Fruit fly (Drosophila melanogaster) whole organism, embryonic: ENCODE measurements around the gene CG1635.

Source experiments
- Atf6 ChIP-seq: fragments of 200-800 bp; sonication (Bioruptor generic); IDR thresholded peaks from 2 replicates; pipeline ENCODE4 v1.3.6; 2022; ENCODE audit warnings: missing biosample characterization, missing genetic modification characterization
- CG11247 ChIP-seq: fragments of 200-800 bp; sonication (Bioruptor generic); IDR thresholded peaks from 2 replicates; pipeline ENCODE4 v1.3.6; 2022; ENCODE audit warnings: missing biosample characterization, missing genetic modification characterization
- CG12155 ChIP-seq: fragments of 200-800 bp; sonication (Bioruptor generic); optimal IDR thresholded peaks from 3 replicates; lab custom pipeline; 2016; ENCODE audit warnings: missing biosample characterization, missing genetic modification characterization
- CG14710 ChIP-seq: fragments of 200-800 bp; sonication (Bioruptor generic); optimal IDR thresholded peaks from 3 replicates; lab custom pipeline; 2019; ENCODE audit warnings: missing biosample characterization, mild to moderate bottlenecking, missing genetic modification characterization, moderate library complexity
- CG14860 ChIP-seq: fragments of 200-800 bp; sonication (Bioruptor generic); IDR thresholded peaks from 3 replicates; pipeline ENCODE4 v1.3.6; 2022; ENCODE audit warnings: missing biosample characterization, missing genetic modification characterization; ENCODE audit not compliant: partially characterized antibody
- CG15479 ChIP-seq: fragments of 200-800 bp; sonication (Bioruptor generic); optimal IDR thresholded peaks from 3 replicates; lab custom pipeline; 2019; ENCODE audit warnings: missing biosample characterization, mild to moderate bottlenecking, missing genetic modification characterization, moderate library complexity
- CG17568 ChIP-seq: fragments of 200-800 bp; sonication (Bioruptor generic); optimal IDR thresholded peaks from 2 replicates; lab custom pipeline; 2018; ENCODE audit warnings: missing biosample characterization, mild to moderate bottlenecking, missing genetic modification characterization, moderate library complexity
- CG18011 ChIP-seq: fragments of 200-800 bp; sonication (Bioruptor generic); optimal IDR thresholded peaks from 2 replicates; lab custom pipeline; 2017; ENCODE audit warnings: missing biosample characterization, missing genetic modification characterization, mild to moderate bottlenecking, moderate library complexity, missing genotype
- CG30403 ChIP-seq: fragments of 200-800 bp; sonication (Bioruptor generic); optimal IDR thresholded peaks from 3 replicates; lab custom pipeline; 2016; ENCODE audit warnings: missing biosample characterization, missing genetic modification characterization
- CG33213 ChIP-seq: fragments of 200-800 bp; sonication (Bioruptor generic); optimal IDR thresholded peaks from 3 replicates; lab custom pipeline; 2016; ENCODE audit warnings: missing biosample characterization, missing genetic modification characterization
- CG3726 ChIP-seq: fragments of 200-800 bp; sonication (Bioruptor generic); IDR thresholded peaks from 3 replicates; pipeline ENCODE4, ENCODE4 v1.3.6; 2022; ENCODE audit warnings: missing biosample characterization, missing genetic modification characterization
- CG4404 ChIP-seq: fragments of 200-800 bp; sonication (Bioruptor generic); IDR thresholded peaks from 2 replicates; pipeline ENCODE4 v1.3.6; 2022; ENCODE audit warnings: missing biosample characterization, missing genetic modification characterization
- CG4617 ChIP-seq: fragments of 200-800 bp; sonication (Bioruptor generic); optimal IDR thresholded peaks from 3 replicates; lab custom pipeline; 2016; ENCODE audit warnings: missing biosample characterization, missing genetic modification characterization, borderline replicate concordance
- CG4730 ChIP-seq: fragments of 200-800 bp; sonication (Bioruptor generic); IDR thresholded peaks from 2 replicates; pipeline ENCODE4 v1.3.6; 2022; ENCODE audit warnings: missing biosample characterization, missing genetic modification characterization
- CG7839 ChIP-seq: fragments of 200-800 bp; sonication (Bioruptor generic); optimal IDR thresholded peaks from 3 replicates; lab custom pipeline; 2018; ENCODE audit warnings: missing biosample characterization, mild to moderate bottlenecking, missing genetic modification characterization, moderate library complexity
- CG9215 ChIP-seq: fragments of 200-800 bp; sonication (Bioruptor generic); IDR thresholded peaks from 2 replicates; pipeline ENCODE4 v1.3.6; 2022; ENCODE audit warnings: missing biosample characterization, missing genetic modification characterization
- CG9437 ChIP-seq: fragments of 200-800 bp; sonication (Bioruptor generic); optimal IDR thresholded peaks from 2 replicates; lab custom pipeline; 2018; ENCODE audit warnings: missing biosample characterization, mild to moderate bottlenecking, missing genetic modification characterization
- H15 ChIP-seq: fragments of 200-800 bp; sonication (Bioruptor generic); IDR thresholded peaks from 3 replicates; pipeline ENCODE4 v1.3.6; 2022; ENCODE audit warnings: missing biosample characterization, missing genetic modification characterization
- HmgD ChIP-seq: fragments of 200-800 bp; sonication (Bioruptor generic); optimal IDR thresholded peaks from 3 replicates; lab custom pipeline; 2016; ENCODE audit warnings: missing biosample characterization, missing genetic modification characterization
- Hmx ChIP-seq: fragments of 200-800 bp; sonication (Bioruptor generic); optimal IDR thresholded peaks from 2 replicates; lab custom pipeline; 2016; ENCODE audit warnings: missing biosample characterization, missing genetic modification characterization
- Hsf ChIP-seq: fragments of 200-800 bp; sonication (Bioruptor generic); optimal IDR thresholded peaks from 3 replicates; lab custom pipeline; 2016; ENCODE audit warnings: missing biosample characterization, missing genetic modification characterization
- Kr ChIP-seq: fragments of 200-800 bp; sonication (Bioruptor generic); optimal IDR thresholded peaks from 2 replicates; lab custom pipeline; 2017; ENCODE audit warnings: missing biosample characterization, mild to moderate bottlenecking, missing genetic modification characterization
- NC2β ChIP-seq: fragments of 200-800 bp; sonication (Bioruptor generic); optimal IDR thresholded peaks from 2 replicates; lab custom pipeline; 2016; ENCODE audit warnings: missing biosample characterization, missing genetic modification characterization
- Nf-YA ChIP-seq: fragments of 200-800 bp; sonication (Bioruptor generic); IDR thresholded peaks from 2 replicates; pipeline ENCODE4 v1.3.6; 2022; ENCODE audit warnings: missing biosample characterization, missing genetic modification characterization
- Rx ChIP-seq: fragments of 200-800 bp; sonication (Bioruptor generic); IDR thresholded peaks from 2 replicates; pipeline ENCODE4 v1.3.6; 2022; ENCODE audit warnings: missing biosample characterization, missing genetic modification characterization
- Sry-β ChIP-seq: fragments of 200-800 bp; sonication (Bioruptor generic); optimal IDR thresholded peaks from 2 replicates; lab custom pipeline; 2018; ENCODE audit warnings: missing biosample characterization, mild to moderate bottlenecking, missing genetic modification characterization, moderate library complexity
- bowl ChIP-seq: fragments of 200-800 bp; sonication (Bioruptor generic); IDR thresholded peaks from 2 replicates; pipeline ENCODE4 v1.3.6; 2022; ENCODE audit warnings: missing biosample characterization, missing genetic modification characterization
- bsh ChIP-seq, 2 experiments: fragments of 200-800 bp; sonication (Bioruptor generic); optimal IDR thresholded peaks; 2 replicates each; lab custom pipeline; 2017 to 2018; ENCODE audit warnings: mild to moderate bottlenecking in 2 of 2, missing biosample characterization in 2 of 2, missing genetic modification characterization in 2 of 2, moderate library complexity in 1 of 2
- croc ChIP-seq: fragments of 200-800 bp; sonication (Bioruptor generic); conservative IDR thresholded peaks from 3 replicates; pipeline ENCODE4 v1.3.6; 2022; ENCODE audit warnings: missing biosample characterization, missing genetic modification characterization
- cwo ChIP-seq: fragments of 200-800 bp; sonication (Bioruptor generic); optimal IDR thresholded peaks from 3 replicates; lab custom pipeline; 2017; ENCODE audit warnings: missing biosample characterization, missing genetic modification characterization, mild to moderate bottlenecking, moderate library complexity, missing genetic modification reagents
- dimm ChIP-seq: fragments of 200-800 bp; sonication (Bioruptor generic); IDR thresholded peaks from 2 replicates; pipeline ENCODE4 v1.3.6; 2022; ENCODE audit warnings: missing biosample characterization, missing genetic modification characterization
- dmrt99B ChIP-seq: fragments of 200-800 bp; sonication (Bioruptor generic); optimal IDR thresholded peaks from 2 replicates; lab custom pipeline; 2018; ENCODE audit warnings: missing biosample characterization, mild to moderate bottlenecking, missing genetic modification characterization, moderate library complexity
- exex ChIP-seq: fragments of 200-800 bp; sonication (Bioruptor generic); optimal IDR thresholded peaks from 4 replicates; lab custom pipeline; 2018; ENCODE audit warnings: missing biosample characterization, mild to moderate bottlenecking, missing genetic modification characterization, moderate library complexity
- grau ChIP-seq: fragments of 200-800 bp; optimal IDR thresholded peaks from 3 replicates; lab custom pipeline; 2019; ENCODE audit warnings: missing biosample characterization, mild to moderate bottlenecking, missing genetic modification characterization, moderate library complexity
- grn ChIP-seq: fragments of 200-800 bp; sonication (Bioruptor generic); optimal IDR thresholded peaks from 3 replicates; lab custom pipeline; 2017; ENCODE audit warnings: missing biosample characterization, missing genetic modification characterization
- ham ChIP-seq: fragments of 200-800 bp; sonication (Bioruptor generic); IDR thresholded peaks from 2 replicates; pipeline ENCODE4 v1.3.6; 2022; ENCODE audit warnings: missing biosample characterization, missing genetic modification characterization
- hkb ChIP-seq, 2 experiments: fragments of 200-800 bp in 1 of 2; fragments of >200 bp in 1 of 2; sonication (Bioruptor generic) in 1 of 2; IDR thresholded peaks in 1 of 2; optimal IDR thresholded peaks in 1 of 2; 2 replicates each; pipeline versions ENCODE4 v1.3.6 to Lab custom; 2017 to 2022; ENCODE audit warnings: missing biosample characterization in 1 of 2, missing genetic modification characterization in 1 of 2
- maf-S ChIP-seq: fragments of 200-800 bp; sonication (Bioruptor generic); optimal IDR thresholded peaks from 2 replicates; lab custom pipeline; 2016; ENCODE audit warnings: missing biosample characterization, missing genetic modification characterization
- oc ChIP-seq: fragments of 200-800 bp; sonication (Bioruptor generic); optimal IDR thresholded peaks from 2 replicates; lab custom pipeline; 2018; ENCODE audit warnings: missing biosample characterization, mild to moderate bottlenecking, missing genetic modification characterization, moderate library complexity
- onecut ChIP-seq: fragments of 200-800 bp; sonication (Bioruptor generic); IDR thresholded peaks from 2 replicates; pipeline ENCODE4 v1.3.6; 2022; ENCODE audit warnings: missing biosample characterization, missing genetic modification characterization
- otp ChIP-seq: fragments of 200-800 bp; sonication (Bioruptor generic); IDR thresholded peaks from 3 replicates; pipeline ENCODE4, ENCODE4 v1.3.6; 2022; ENCODE audit warnings: missing biosample characterization, missing genetic modification characterization
- run ChIP-seq: fragments of 200-800 bp; sonication (Bioruptor generic); optimal IDR thresholded peaks from 3 replicates; lab custom pipeline; 2018; ENCODE audit warnings: missing biosample characterization, mild to moderate bottlenecking, missing genetic modification characterization
- scrt ChIP-seq: fragments of 200-800 bp; sonication (Bioruptor generic); optimal IDR thresholded peaks from 2 replicates; lab custom pipeline; 2018; ENCODE audit warnings: missing biosample characterization, mild to moderate bottlenecking, missing genetic modification characterization, moderate library complexity
- tgo ChIP-seq: fragments of 200-800 bp; sonication (Bioruptor generic); IDR thresholded peaks from 3 replicates; pipeline ENCODE4 v1.3.6; 2022; ENCODE audit warnings: missing biosample characterization, missing genetic modification characterization
- trh ChIP-seq: fragments of 200-800 bp; sonication (Bioruptor generic); optimal IDR thresholded peaks from 2 replicates; lab custom pipeline; 2016; ENCODE audit warnings: missing biosample characterization, missing genetic modification characterization
- ttk ChIP-seq: fragments of 200-800 bp; sonication (Bioruptor generic); IDR thresholded peaks from 2 replicates; pipeline ENCODE4 v2.1.2; 2022; ENCODE audit warnings: missing biosample characterization, missing genetic modification characterization

The CG1635 gene

dm6 chr3R:31632316-31632715, 43.8 kb downstream of the CG1635 start (continued):
- TF ChIP-seq bowl (GFP tag; lab: Robert Waterston, UW), result no peak
- peak; percentile 19 for TF ChIP-seq CG7839 (tag; lab: Kevin White, UChicago)
- TF ChIP-seq CG4404 (GFP tag; lab: Robert Waterston, UW), result no peak
- no peak for TF ChIP-seq CG33213 (GFP tag; lab: Kevin White, UChicago)
- no peak for TF ChIP-seq CG17568
- no peak for TF ChIP-seq onecut (GFP tag; lab: Robert Waterston, UW)
- TF ChIP-seq dmrt99B (tag; lab: Kevin White, UChicago), result peak; percentile 23
- TF ChIP-seq CG12155 (GFP tag; lab: Kevin White, UChicago), result no peak
- peak; percentile 22 for TF ChIP-seq Hsf (GFP tag; lab: Kevin White, UChicago)
- no peak for TF ChIP-seq exex (tag; lab: Kevin White, UChicago)
- TF ChIP-seq CG4730 (GFP tag; lab: Robert Waterston, UW), result no peak
- TF ChIP-seq hkb (optimal IDR thresholded peaks at IDR 0.05; lab: Kevin White, UChicago), result no peak
- TF ChIP-seq hkb (GFP tag; IDR thresholded peaks at IDR 0.05; lab: Robert Waterston, UW), result no peak
- TF ChIP-seq CG18011, result no peak
- no peak for TF ChIP-seq trh (GFP tag; lab: Kevin White, UChicago)
- TF ChIP-seq Atf6 (GFP tag; lab: Robert Waterston, UW), result 0 out of 2 replicates have a peak, but pooled peaks have one; percentile 29
- no peak for TF ChIP-seq H15 (GFP tag; lab: Robert Waterston, UW)
- no peak for TF ChIP-seq ham
- no peak for TF ChIP-seq CG3726 (GFP tag; lab: Robert Waterston, UW)
- TF ChIP-seq CG11247, result no peak
- TF ChIP-seq dimm, result no peak
- peak; percentile 13 for TF ChIP-seq grau (tag; lab: Kevin White, UChicago)
- TF ChIP-seq CG15479, result no peak
- no peak for TF ChIP-seq HmgD (GFP tag; lab: Kevin White, UChicago)
- peak in 1 of 2 experiments; percentile 39 for TF ChIP-seq bsh (GFP tag; optimal IDR thresholded peaks at IDR 0.05; lab: Kevin White, UChicago)
- no peak; the same call in 1 of the 2 replicates for TF ChIP-seq Rx (GFP tag; lab: Robert Waterston, UW)
- TF ChIP-seq CG14860 (GFP tag; lab: Robert Waterston, UW), result no peak
- no peak for TF ChIP-seq tgo
- TF ChIP-seq ttk, result no peak
- TF ChIP-seq oc (tag; lab: Kevin White, UChicago), result no peak
- TF ChIP-seq Nf-YA (GFP tag; lab: Robert Waterston, UW), result no peak
- no peak for TF ChIP-seq Kr
- no peak for TF ChIP-seq maf-S (GFP tag; lab: Kevin White, UChicago)
- no peak for TF ChIP-seq run (tag; lab: Kevin White, UChicago)
- no peak for TF ChIP-seq Sry-β (GFP tag; lab: Kevin White, UChicago)
- no peak for TF ChIP-seq scrt
- TF ChIP-seq cwo (GFP tag; lab: Kevin White, UChicago), result peak; percentile 4
- peak; percentile 16 for TF ChIP-seq CG30403
- TF ChIP-seq CG9437, result no peak
- TF ChIP-seq grn, result no peak
- TF ChIP-seq CG14710 (tag; lab: Kevin White, UChicago), result no peak
- no peak for TF ChIP-seq otp (GFP tag; lab: Robert Waterston, UW)
- no peak for TF ChIP-seq CG9215 (GFP tag; lab: Robert Waterston, UW)
- no peak for TF ChIP-seq NC2β
- no peak for TF ChIP-seq croc (GFP tag; lab: Robert Waterston, UW)
- no peak for TF ChIP-seq CG4617 (GFP tag; lab: Kevin White, UChicago)
- TF ChIP-seq Hmx (GFP tag; lab: Kevin White, UChicago), result no peak
